Worm (Caenorhabditis elegans): ENCODE data around the gene scl-25.

scl-25 gene

DNA sequence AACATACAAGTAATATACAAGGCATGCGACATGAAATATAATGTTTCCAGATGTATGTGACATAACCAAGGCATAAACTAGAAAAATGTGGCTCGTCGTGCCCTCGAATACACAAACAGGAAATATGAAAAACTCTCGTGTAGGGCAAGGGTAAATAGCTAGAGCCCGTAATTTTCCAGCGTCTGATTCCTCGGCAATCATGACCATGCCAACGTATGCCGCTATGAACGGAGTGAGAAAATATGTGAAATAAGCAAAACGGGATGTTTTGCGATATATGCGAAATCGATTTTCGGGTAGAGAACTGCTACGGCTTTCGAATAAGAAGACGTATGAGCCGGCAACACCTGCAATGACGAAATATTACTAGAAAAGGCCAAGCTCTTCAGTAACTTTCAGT, at the start of gene scl-25:
Gene scl-25 (plus strand): TSS at position 301 of the 400 bp plus-strand sequence.
- TF ChIP-seq fkh-10 (GFP tag; optimal IDR thresholded peaks at IDR 0.05) (no peak), zip-4 (GFP tag; optimal IDR thresholded peaks at IDR 0.05) (no peak), zag-1 (tag; optimal IDR thresholded peaks at IDR 0.05) (no peak), efl-1 (optimal IDR thresholded peaks at IDR 0.05) (no peak), efl-1 (GFP tag; optimal IDR thresholded peaks at IDR 0.05 in 1 of 2) (peak in 1 of 2 experiments; percentile 68)

DNA sequence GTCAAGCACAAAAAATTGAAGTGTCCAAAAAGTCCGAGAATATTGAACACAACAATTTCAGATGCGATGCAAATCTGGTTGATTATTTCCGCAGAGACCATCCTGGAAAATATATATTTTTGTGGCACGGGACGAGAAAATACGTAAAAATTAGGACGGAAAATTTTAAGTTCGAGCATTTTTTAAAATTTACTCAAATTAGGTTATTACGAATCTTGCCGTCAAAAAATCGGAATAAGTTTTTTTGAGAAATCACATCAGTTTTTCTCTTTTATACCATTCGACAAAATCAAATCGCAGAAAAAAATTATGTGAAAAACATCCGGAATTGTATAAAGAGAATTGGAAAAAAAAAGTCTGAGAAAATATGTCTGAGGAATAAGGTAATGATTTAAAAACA, 47.5 kb upstream of the scl-25 start, which contains the start of gene srsx-1:
Gene srsx-1 (minus strand): TSS at position 101 of the 400 bp plus-strand sequence.
- TF ChIP-seq lin-15B (tag; optimal IDR thresholded peaks at IDR 0.05), result no peak
- no peak for TF ChIP-seq ceh-8 (GFP tag; optimal IDR thresholded peaks at IDR 0.05)
- TF ChIP-seq dsc-1 (tag; optimal IDR thresholded peaks at IDR 0.05), result no peak
- no peak for TF ChIP-seq elt-2 (tag; optimal IDR thresholded peaks at IDR 0.05)
- TF ChIP-seq hlh-17 (GFP tag; optimal IDR thresholded peaks at IDR 0.05; ENCODE audit: borderline replicate concordance), result no peak
- TF ChIP-seq F16B12.6 (tag; optimal IDR thresholded peaks at IDR 0.05), result no peak
- no peak for TF ChIP-seq efl-3 (GFP tag; optimal IDR thresholded peaks at IDR 0.05)
- no peak for TF ChIP-seq swsn-7 (tag; optimal IDR thresholded peaks at IDR 0.05)
- TF ChIP-seq C16A3.4 (tag; optimal IDR thresholded peaks at IDR 0.05), result no peak
- no peak for TF ChIP-seq unc-62 (GFP tag; optimal IDR thresholded peaks at IDR 0.05)

DNA sequence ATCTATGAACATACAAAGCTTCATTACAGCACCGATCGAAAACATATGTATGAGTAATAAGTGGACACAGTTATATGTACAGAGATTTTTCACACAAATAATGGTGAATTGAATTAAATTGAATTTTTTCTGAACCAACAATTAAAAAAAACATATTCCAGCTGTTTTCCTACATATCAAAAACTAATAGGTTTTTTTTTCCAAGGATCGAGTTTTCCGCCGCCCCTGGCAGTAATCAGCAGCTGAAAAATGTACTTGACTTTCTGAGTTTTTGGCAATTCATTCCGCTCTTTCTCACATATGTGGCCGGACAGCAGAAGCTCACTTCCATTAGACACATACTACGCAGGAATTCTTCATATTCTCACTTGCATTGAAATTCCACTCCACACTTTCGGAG, 47.0 kb upstream of the scl-25 start, which contains the start of gene srh-174:
Gene srh-174 (plus strand): TSS at position 301 of the 400 bp plus-strand sequence.
- TF ChIP-seq hlh-4 (tag; optimal IDR thresholded peaks at IDR 0.05) (peak; percentile 45), F16B12.6 (tag; optimal IDR thresholded peaks at IDR 0.05) (no peak)

DNA sequence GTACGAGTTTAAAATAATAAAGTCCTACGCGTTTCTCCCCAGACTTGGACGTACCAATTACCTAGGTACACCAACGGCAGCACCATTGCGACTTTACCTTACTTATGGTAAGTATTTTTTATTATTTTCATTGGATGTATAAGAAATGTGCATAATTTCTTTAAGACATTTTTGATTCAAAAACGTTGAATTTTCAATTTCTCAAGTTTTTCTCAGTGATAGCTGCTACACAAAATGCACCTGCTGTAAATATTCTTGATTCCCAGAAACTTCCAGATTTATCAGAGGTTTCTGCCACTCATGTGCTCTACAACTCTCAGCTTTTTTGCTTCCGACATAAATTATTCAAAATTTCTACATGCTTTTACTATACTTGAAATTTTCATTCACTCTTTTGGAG, 43.4 kb upstream of the scl-25 start, which contains the start of gene srh-159:
Gene srh-159 (plus strand): TSS at position 301 of the 400 bp plus-strand sequence.
- TF ChIP-seq zip-4 (GFP tag; optimal IDR thresholded peaks at IDR 0.05) (no peak), hlh-4 (tag; optimal IDR thresholded peaks at IDR 0.05) (peak; percentile 90)

DNA sequence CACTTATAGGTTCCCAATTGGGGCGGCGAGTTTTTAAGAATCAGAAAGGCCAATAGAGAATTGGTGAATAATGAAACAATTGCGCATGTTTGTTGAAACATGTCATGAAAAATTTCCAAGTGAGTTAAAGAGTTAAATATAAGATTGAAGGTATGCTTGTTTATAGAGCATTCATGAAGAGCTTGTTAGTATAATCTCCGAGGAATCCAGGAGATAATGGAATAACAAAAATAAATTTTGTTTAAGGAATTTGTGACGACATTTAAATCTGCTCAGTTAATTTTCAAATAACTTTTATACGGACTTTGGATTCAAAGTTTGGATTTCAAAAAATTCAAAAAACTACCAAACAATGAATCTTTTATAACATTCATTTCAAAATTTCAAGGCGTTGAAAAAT, 35.1 kb upstream of the scl-25 start, which contains the start of gene str-199:
Gene str-199 (minus strand): TSS at position 101 of the 400 bp plus-strand sequence.
- TF ChIP-seq nhr-76 (tag; optimal IDR thresholded peaks at IDR 0.05) (no peak), ceh-88 (GFP tag; IDR thresholded peaks at IDR 0.05) (no peak), sox-4 (tag; optimal IDR thresholded peaks at IDR 0.05) (no peak)

DNA sequence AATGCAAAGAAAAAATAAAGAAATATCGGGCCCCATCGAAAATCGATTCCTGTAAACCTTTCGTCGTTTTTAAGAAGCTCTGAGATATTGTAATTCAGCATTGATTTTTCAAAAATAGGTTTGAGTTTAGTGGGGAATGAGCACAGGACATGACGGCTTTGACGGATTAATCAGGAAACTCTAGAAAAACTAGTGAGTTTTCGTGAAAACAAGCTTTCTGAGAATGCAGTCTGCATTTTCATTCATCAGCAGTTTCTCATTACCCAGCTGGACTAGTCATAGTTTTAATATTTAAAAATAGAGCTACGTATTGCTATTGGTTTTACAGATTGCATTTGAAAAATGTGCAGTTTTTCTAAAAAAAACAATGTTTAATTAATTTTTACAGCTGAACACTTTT, 33.3 kb upstream of the scl-25 start, which contains the start of gene srz-47:
Gene srz-47 (minus strand): TSS at position 101 of the 400 bp plus-strand sequence.
- TF ChIP-seq Y116A8C.19 (tag; optimal IDR thresholded peaks at IDR 0.05; ENCODE audit: borderline replicate concordance), result no peak
- no peak for TF ChIP-seq lin-39 (tag; optimal IDR thresholded peaks at IDR 0.05)
- TF ChIP-seq hlh-4 (tag; optimal IDR thresholded peaks at IDR 0.05), result peak; percentile 29
- no peak for TF ChIP-seq efl-1 (optimal IDR thresholded peaks at IDR 0.05)
- no peak for TF ChIP-seq efl-1 (GFP tag; optimal IDR thresholded peaks at IDR 0.05 in 1 of 2)

DNA sequence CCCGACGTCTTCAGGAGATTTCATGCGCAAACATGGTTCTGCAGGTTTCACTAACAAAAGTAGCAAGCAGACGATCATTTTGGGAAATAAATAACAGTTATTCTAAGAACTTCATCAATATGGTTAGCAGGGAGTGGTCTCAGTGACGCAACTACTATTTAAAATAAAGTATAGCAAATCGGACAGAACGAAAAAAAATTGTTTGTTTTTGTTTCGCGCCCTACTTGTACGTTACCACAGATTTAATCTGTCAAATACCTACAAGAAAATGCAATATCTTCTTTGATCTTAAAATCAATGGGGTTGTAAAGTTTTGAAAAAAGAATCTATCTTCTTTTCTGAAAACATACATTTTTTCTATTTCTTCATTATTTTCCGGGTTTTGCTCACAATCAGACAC, 26.6 kb upstream of the scl-25 start, which contains the start of gene srz-96:
Gene srz-96 (plus strand): TSS at position 301 of the 400 bp plus-strand sequence.
- TF ChIP-seq fos-1 (tag; optimal IDR thresholded peaks at IDR 0.05) (no peak), swsn-7 (tag; optimal IDR thresholded peaks at IDR 0.05) (no peak), C16A3.4 (tag; optimal IDR thresholded peaks at IDR 0.05) (no peak), nhr-28 (tag; optimal IDR thresholded peaks at IDR 0.05) (no peak), vab-15 (tag; optimal IDR thresholded peaks at IDR 0.05) (no peak), nhr-76 (tag; optimal IDR thresholded peaks at IDR 0.05) (no peak), sptf-1 (tag; optimal IDR thresholded peaks at IDR 0.05) (no peak), isw-1 (GFP tag; IDR thresholded peaks at IDR 0.05) (no peak), pax-3 (tag; optimal IDR thresholded peaks at IDR 0.05) (no peak), ceh-82 (tag; optimal IDR thresholded peaks at IDR 0.05) (no peak), alr-1 (tag; optimal IDR thresholded peaks at IDR 0.05; ENCODE audit: borderline replicate concordance) (no peak)

Data from whole organism, L1 larva.